Worm (Caenorhabditis elegans) whole organism, L2 larva: ENCODE results near the gene gpx-7.

Experiments used
- C34F6.9 ChIP-seq: fragments of 150-350 bp; optimal IDR thresholded peaks from 2 replicates; lab custom pipeline; 2014; ENCODE audit warnings: missing biosample characterization, missing genetic modification characterization
- F13H6.1 ChIP-seq: sonication (generic microtip); optimal IDR thresholded peaks from 2 replicates; lab custom pipeline; 2016; ENCODE audit warnings: missing genetic modification characterization, missing compliant biosample characterization
- R02D3.7 ChIP-seq: fragments of 150-350 bp; optimal IDR thresholded peaks from 2 replicates; lab custom pipeline; 2014; ENCODE audit warnings: missing biosample characterization, missing genetic modification characterization
- Y55F3AM.14 ChIP-seq: fragments of 200-800 bp; sonication (Bioruptor generic); optimal IDR thresholded peaks from 2 replicates; lab custom pipeline; 2018; ENCODE audit warnings: mild to moderate bottlenecking, missing genetic modification characterization, missing compliant biosample characterization
- ZK546.5 ChIP-seq: sonication (generic microtip); optimal IDR thresholded peaks from 2 replicates; lab custom pipeline; 2017; ENCODE audit warnings: missing biosample characterization, missing genetic modification characterization
- alr-1 ChIP-seq: fragments of 150-350 bp; optimal IDR thresholded peaks from 2 replicates; lab custom pipeline; 2014; ENCODE audit warnings: missing biosample characterization, missing genetic modification characterization
- aly-2 ChIP-seq: fragments of 150-350 bp; optimal IDR thresholded peaks from 2 replicates; lab custom pipeline; 2014; ENCODE audit warnings: missing biosample characterization, missing genetic modification characterization
- ama-1 ChIP-seq: fragments of 150-350 bp; optimal IDR thresholded peaks from 2 replicates; lab custom pipeline; 2018; ENCODE audit warnings: inconsistent platforms
- blmp-1 ChIP-seq: sonication (generic microtip); optimal IDR thresholded peaks from 2 replicates; lab custom pipeline; 2017; ENCODE audit warnings: missing genetic modification characterization, mild to moderate bottlenecking, missing compliant biosample characterization, antibody characterized with exemption, moderate library complexity; ENCODE audit not compliant: insufficient read depth
- ceh-16 ChIP-seq: fragments of 150-350 bp; optimal IDR thresholded peaks from 2 replicates; lab custom pipeline; 2014; ENCODE audit warnings: missing biosample characterization, missing genetic modification characterization
- ceh-82 ChIP-seq: fragments of 150-350 bp; optimal IDR thresholded peaks from 2 replicates; lab custom pipeline; 2014; ENCODE audit warnings: missing biosample characterization, missing genetic modification characterization
- crh-2 ChIP-seq: sonication (generic microtip); optimal IDR thresholded peaks from 2 replicates; lab custom pipeline; 2017; ENCODE audit warnings: missing biosample characterization, missing genetic modification characterization
- dmd-4 ChIP-seq: sonication (generic microtip); optimal IDR thresholded peaks from 2 replicates; lab custom pipeline; 2017; ENCODE audit warnings: missing biosample characterization, missing genetic modification characterization
- egl-27 ChIP-seq: sonication (generic microtip); optimal IDR thresholded peaks from 3 replicates; lab custom pipeline; 2017; ENCODE audit warnings: missing biosample characterization, missing genetic modification reagents, missing genetic modification characterization
- elt-1 ChIP-seq: fragments of 150-350 bp; optimal IDR thresholded peaks from 2 replicates; lab custom pipeline; 2014; ENCODE audit warnings: missing biosample characterization, missing genetic modification characterization
- elt-3 ChIP-seq: sonication (generic microtip); optimal IDR thresholded peaks from 2 replicates; lab custom pipeline; 2017; ENCODE audit warnings: missing biosample characterization, missing genetic modification characterization
- fos-1 ChIP-seq: fragments of 150-350 bp; optimal IDR thresholded peaks from 2 replicates; lab custom pipeline; 2014; ENCODE audit warnings: missing biosample characterization, missing genetic modification characterization
- gmeb-1 ChIP-seq: fragments of 150-350 bp; optimal IDR thresholded peaks from 2 replicates; lab custom pipeline; 2014; ENCODE audit warnings: missing biosample characterization, missing genetic modification characterization
- lin-11 ChIP-seq: fragments of 150-350 bp; sonication (generic microtip); optimal IDR thresholded peaks from 2 replicates; lab custom pipeline; 2014; ENCODE audit warnings: missing biosample characterization, missing genetic modification characterization, inconsistent platforms, mixed read lengths
- lin-13 ChIP-seq: fragments of 150-350 bp; optimal IDR thresholded peaks from 2 replicates; lab custom pipeline; 2014; ENCODE audit warnings: missing biosample characterization, missing genetic modification reagents, missing genetic modification characterization
- lin-39 ChIP-seq: fragments of 150-350 bp; optimal IDR thresholded peaks from 2 replicates; lab custom pipeline; 2014; ENCODE audit warnings: missing biosample characterization, missing genetic modification reagents, missing genetic modification characterization
- lsy-2 ChIP-seq, 2 experiments: fragments of 150-350 bp in 1 of 2; sonication (generic microtip) in 1 of 2; optimal IDR thresholded peaks; 2 replicates each; lab custom pipeline; 2014 to 2017; ENCODE audit warnings: missing biosample characterization in 2 of 2, missing genetic modification characterization in 2 of 2
- mab-5 ChIP-seq: fragments of 150-350 bp; optimal IDR thresholded peaks from 2 replicates; lab custom pipeline; 2014; ENCODE audit warnings: missing biosample characterization, missing genetic modification characterization
- mbf-1 ChIP-seq: sonication (generic microtip); optimal IDR thresholded peaks from 2 replicates; lab custom pipeline; 2017; ENCODE audit warnings: missing biosample characterization, missing genetic modification characterization
- mdl-1 ChIP-seq, 2 experiments: fragments of 150-350 bp in 1 of 2; sonication (generic microtip) in 1 of 2; optimal IDR thresholded peaks; 2 replicates each; lab custom pipeline; 2017; ENCODE audit warnings: missing biosample characterization in 2 of 2, missing genetic modification characterization in 2 of 2
- nhr-10 ChIP-seq: sonication (generic microtip); optimal IDR thresholded peaks from 2 replicates; lab custom pipeline; 2017; ENCODE audit warnings: missing biosample characterization, missing genetic modification characterization
- nhr-11 ChIP-seq: fragments of 150-350 bp; optimal IDR thresholded peaks from 2 replicates; lab custom pipeline; 2014; ENCODE audit warnings: missing biosample characterization, missing genetic modification characterization
- nhr-12 ChIP-seq: fragments of 150-350 bp; optimal IDR thresholded peaks from 2 replicates; lab custom pipeline; 2014; ENCODE audit warnings: missing biosample characterization, missing genetic modification characterization
- nhr-129 ChIP-seq: fragments of 150-350 bp; optimal IDR thresholded peaks from 2 replicates; lab custom pipeline; 2014; ENCODE audit warnings: missing biosample characterization, missing genetic modification characterization
- nhr-21 ChIP-seq: fragments of 150-350 bp; optimal IDR thresholded peaks from 2 replicates; lab custom pipeline; 2014; ENCODE audit warnings: missing biosample characterization, missing genetic modification characterization
- nhr-23 ChIP-seq: fragments of 150-350 bp; optimal IDR thresholded peaks from 2 replicates; lab custom pipeline; 2014; ENCODE audit warnings: missing biosample characterization, missing genetic modification reagents, missing genetic modification characterization
- nhr-237 ChIP-seq: fragments of 150-350 bp; optimal IDR thresholded peaks from 2 replicates; lab custom pipeline; 2014; ENCODE audit warnings: missing biosample characterization, missing genetic modification characterization
- nhr-25 ChIP-seq: fragments of 150-350 bp; sonication (generic microtip); optimal IDR thresholded peaks from 3 replicates; lab custom pipeline; 2014; ENCODE audit warnings: missing biosample characterization, missing genetic modification characterization
- nhr-6 ChIP-seq: fragments of 150-350 bp; optimal IDR thresholded peaks from 2 replicates; lab custom pipeline; 2014; ENCODE audit warnings: missing biosample characterization, missing genetic modification characterization
- nhr-77 ChIP-seq: fragments of 150-350 bp; optimal IDR thresholded peaks from 2 replicates; lab custom pipeline; 2014; ENCODE audit warnings: missing biosample characterization, missing genetic modification characterization
- peb-1 ChIP-seq: fragments of 150-350 bp; optimal IDR thresholded peaks from 2 replicates; lab custom pipeline; 2014; ENCODE audit warnings: missing biosample characterization, missing genetic modification characterization
- sem-4 ChIP-seq: fragments of 150-350 bp; optimal IDR thresholded peaks from 2 replicates; lab custom pipeline; 2014; ENCODE audit warnings: missing biosample characterization, missing genetic modification reagents, missing genetic modification characterization
- skn-1 ChIP-seq: sonication (generic microtip); optimal IDR thresholded peaks from 2 replicates; lab custom pipeline; 2017; ENCODE audit warnings: missing biosample characterization, missing genetic modification characterization
- sma-3 ChIP-seq: sonication (generic microtip); optimal IDR thresholded peaks from 2 replicates; lab custom pipeline; 2016; ENCODE audit warnings: missing genetic modification reagents, missing genetic modification characterization, missing compliant biosample characterization
- sma-9 ChIP-seq, 2 experiments: fragments of 150-350 bp in 1 of 2; sonication (generic microtip) in 1 of 2; optimal IDR thresholded peaks; 2 replicates each; lab custom pipeline; 2014 to 2016; ENCODE audit warnings: missing genetic modification characterization in 2 of 2, mild to moderate bottlenecking in 1 of 2, missing biosample characterization in 1 of 2, missing compliant biosample characterization in 1 of 2, missing genetic modification reagents in 1 of 2, moderate library complexity in 1 of 2
- snpc-4 ChIP-seq: fragments of 150-350 bp; optimal IDR thresholded peaks from 2 replicates; lab custom pipeline; 2014; ENCODE audit warnings: missing biosample characterization, missing genetic modification characterization
- unc-39 ChIP-seq: fragments of 150-350 bp; optimal IDR thresholded peaks from 2 replicates; lab custom pipeline; 2014; ENCODE audit warnings: missing biosample characterization, missing genetic modification characterization
- unc-55 ChIP-seq: fragments of 150-350 bp; sonication (generic microtip); optimal IDR thresholded peaks from 3 replicates; lab custom pipeline; 2014; ENCODE audit warnings: missing biosample characterization, missing genetic modification reagents, missing genetic modification characterization
- unc-62 ChIP-seq: fragments of 150-350 bp; optimal IDR thresholded peaks from 2 replicates; lab custom pipeline; 2014; ENCODE audit warnings: missing biosample characterization, missing genetic modification reagents, missing genetic modification characterization
- zag-1 ChIP-seq: fragments of 150-350 bp; optimal IDR thresholded peaks from 2 replicates; lab custom pipeline; 2014; ENCODE audit warnings: missing biosample characterization, missing genetic modification characterization
- ztf-1 ChIP-seq: fragments of 200-800 bp; sonication (Bioruptor generic); conservative IDR thresholded peaks from 2 replicates; pipeline ENCODE4 v1.3.6; 2022; ENCODE audit warnings: missing genetic modification characterization, missing compliant biosample characterization
- ztf-11 ChIP-seq: sonication (generic microtip); optimal IDR thresholded peaks from 2 replicates; lab custom pipeline; 2017; ENCODE audit warnings: missing biosample characterization, missing genetic modification characterization
- ztf-4 ChIP-seq: fragments of 150-350 bp; optimal IDR thresholded peaks from 2 replicates; lab custom pipeline; 2014; ENCODE audit warnings: missing biosample characterization, missing genetic modification characterization

gpx-7 gene

DNA sequence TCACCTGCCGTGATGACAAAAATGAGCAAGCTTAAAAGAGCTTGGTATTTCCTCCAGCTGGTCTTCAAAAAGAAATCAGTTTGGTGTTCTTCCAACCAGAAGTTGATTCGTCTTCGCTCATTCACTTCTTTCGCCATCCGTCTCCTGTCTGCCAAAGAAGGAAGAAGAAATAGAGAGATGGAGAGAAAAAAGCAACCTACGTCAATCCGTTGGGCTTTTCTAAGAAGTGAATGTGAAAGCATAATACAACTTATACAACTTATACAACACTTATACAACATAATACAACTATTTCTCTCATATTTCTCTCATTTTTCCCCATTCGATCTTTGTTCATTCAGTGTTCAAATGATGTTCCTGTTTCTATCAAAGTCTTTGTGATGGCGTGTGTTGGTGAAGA lies 11.4 kb upstream of the gpx-7 start:
- TF ChIP-seq R02D3.7 (tag; lab: Kevin White, UChicago): no peak
- no peak for TF ChIP-seq blmp-1 (tag; lab: Kevin White, UChicago)
- TF ChIP-seq peb-1 (tag; lab: Kevin White, UChicago): no peak
- no peak for TF ChIP-seq skn-1 (tag; lab: Kevin White, UChicago)
- no peak for TF ChIP-seq nhr-12
- no peak for TF ChIP-seq zag-1
- TF ChIP-seq F13H6.1 (tag; lab: Kevin White, UChicago): no peak
- no peak for TF ChIP-seq nhr-23 (tag; lab: Kevin White, UChicago)
- no peak for TF ChIP-seq lin-39
- TF ChIP-seq snpc-4 (tag; lab: Kevin White, UChicago): no peak
- TF ChIP-seq mdl-1 (tag; optimal IDR thresholded peaks at IDR 0.05; lab: Kevin White, UChicago): no peak
- peak; percentile 22 for TF ChIP-seq unc-55
- no peak for TF ChIP-seq ama-1 (lab: Kevin White, UChicago)
- TF ChIP-seq alr-1 (tag; lab: Kevin White, UChicago): no peak
- no peak for TF ChIP-seq nhr-77 (tag; lab: Kevin White, UChicago)
- TF ChIP-seq Y55F3AM.14 (GFP tag; lab: Kevin White, UChicago): no peak
- no peak for TF ChIP-seq elt-3 (tag; lab: Kevin White, UChicago)
- peak; percentile 46 for TF ChIP-seq crh-2 (tag; lab: Kevin White, UChicago)
- TF ChIP-seq nhr-6 (tag; lab: Kevin White, UChicago): peak; percentile 34
- TF ChIP-seq nhr-129 (tag; lab: Kevin White, UChicago): peak; percentile 9
- no peak for TF ChIP-seq ztf-4 (tag; lab: Kevin White, UChicago)
- no peak for TF ChIP-seq unc-39 (tag; lab: Kevin White, UChicago)
- no peak for TF ChIP-seq nhr-10 (tag; lab: Kevin White, UChicago)
- no peak for TF ChIP-seq ztf-1 (GFP tag; lab: Robert Waterston, UW)
- no peak for TF ChIP-seq egl-27 (tag; lab: Kevin White, UChicago)
- no peak for TF ChIP-seq ztf-11
- TF ChIP-seq unc-62 (GFP tag; lab: Kevin White, UChicago): no peak
- no peak for TF ChIP-seq sma-3 (GFP tag; lab: Kevin White, UChicago)
- peak; percentile 25 for TF ChIP-seq C34F6.9 (tag; lab: Kevin White, UChicago)
- peak; percentile 41 for TF ChIP-seq nhr-21
- peak; percentile 30 for TF ChIP-seq lin-13 (GFP tag; lab: Kevin White, UChicago)
- no peak for TF ChIP-seq mab-5
- no peak for TF ChIP-seq nhr-11 (tag; lab: Kevin White, UChicago)
- no peak for TF ChIP-seq dmd-4 (tag; lab: Kevin White, UChicago)
- TF ChIP-seq ZK546.5 (tag; lab: Kevin White, UChicago): no peak
- TF ChIP-seq ceh-82 (tag; lab: Kevin White, UChicago): no peak
- no peak for TF ChIP-seq mbf-1 (tag; lab: Kevin White, UChicago)
- TF ChIP-seq ceh-16: no peak
- no peak for TF ChIP-seq fos-1 (tag; lab: Kevin White, UChicago)
- no peak for TF ChIP-seq nhr-237 (tag; lab: Kevin White, UChicago)
- TF ChIP-seq nhr-25 (tag; lab: Kevin White, UChicago): no peak
- TF ChIP-seq sma-9 (GFP tag; optimal IDR thresholded peaks at IDR 0.05; lab: Kevin White, UChicago): peak; percentile 69
- TF ChIP-seq sma-9 (tag; optimal IDR thresholded peaks at IDR 0.05; lab: Kevin White, UChicago): no peak
- TF ChIP-seq lsy-2 (tag; optimal IDR thresholded peaks at IDR 0.05; lab: Kevin White, UChicago): peak in 1 of 2 experiments; percentile 33
- TF ChIP-seq aly-2 (tag; lab: Kevin White, UChicago): no peak
- no peak for TF ChIP-seq gmeb-1 (tag; lab: Kevin White, UChicago)
- TF ChIP-seq sem-4 (tag; lab: Kevin White, UChicago): no peak
- no peak for TF ChIP-seq lin-11 (tag; lab: Kevin White, UChicago)
- no peak for TF ChIP-seq elt-1 (tag; lab: Kevin White, UChicago)
